Worm (Caenorhabditis elegans): ENCODE results near the gene Y57G11C.52.
A peak's percentile ranks its signal among the peaks of the same experiment; 100 is the strongest.

- no peak for TF ChIP-seq zim-3 (tag; optimal IDR thresholded peaks at IDR 0.05)
- peak; percentile 38 for TF ChIP-seq tbp1 (GFP tag; optimal IDR thresholded peaks at IDR 0.05)
- TF ChIP-seq nfya-2 (GFP tag; IDR thresholded peaks at IDR 0.05), result no peak
- TF ChIP-seq nhr-179 (tag; optimal IDR thresholded peaks at IDR 0.05), result no peak
- TF ChIP-seq ama-1 (optimal IDR thresholded peaks at IDR 0.05), result no peak
- no peak for TF ChIP-seq ama-1 (GFP tag; optimal IDR thresholded peaks at IDR 0.05)
- TF ChIP-seq ceh-91 (GFP tag; IDR thresholded peaks at IDR 0.05), result no peak
- TF ChIP-seq madf-3 (GFP tag; IDR thresholded peaks at IDR 0.05), result no peak
- no peak for TF ChIP-seq pha-4 (tag; optimal IDR thresholded peaks at IDR 0.05)
- no peak for TF ChIP-seq F57C9.4 (tag; optimal IDR thresholded peaks at IDR 0.05)
- no peak for TF ChIP-seq ztf-25 (GFP tag; IDR thresholded peaks at IDR 0.05)
- TF ChIP-seq F33H1.4 (GFP tag; IDR thresholded peaks at IDR 0.05), result no peak
Observed at ce11 chrIV:14826151-14826757, 27.5 kb upstream of the Y57G11C.52 start.

Measured in whole organism, young adult.